Worm (Caenorhabditis elegans): Measurements from ENCODE around the gene F31B12.3.

ce11 chrX:10851735-10852134, 31.3 kb upstream of the F31B12.3 start:
- TF ChIP-seq nhr-11 (tag; optimal IDR thresholded peaks at IDR 0.05) (no peak), ztf-1 (GFP tag; conservative IDR thresholded peaks at IDR 0.05) (no peak), nhr-77 (tag; optimal IDR thresholded peaks at IDR 0.05) (no peak)
